Fruit fly (Drosophila melanogaster) whole organism, embryonic: ENCODE data around the gene T48.

ENCODE experiments used
- CG17359 ChIP-seq: fragments of 200-800 bp; sonication (Bioruptor generic); optimal IDR thresholded peaks from 3 replicates; lab custom pipeline; 2018; ENCODE audit warnings: missing biosample characterization, mild to moderate bottlenecking, missing genetic modification characterization, moderate library complexity
- bbx ChIP-seq: fragments of 200-800 bp; sonication (Bioruptor generic); IDR thresholded peaks from 2 replicates; pipeline ENCODE4 v1.3.6; 2022; ENCODE audit warnings: missing biosample characterization, missing genetic modification characterization; ENCODE audit not compliant: partially characterized antibody

- TF ChIP-seq bbx (GFP tag; lab: Robert Waterston, UW) (no peak), CG17359 (no peak)
These were observed 5.6 kb downstream of the T48 start for dm6 chr3R:26887155-26887554.
